Worm (Caenorhabditis elegans): ENCODE results near the gene C28A5.2.

DNA sequence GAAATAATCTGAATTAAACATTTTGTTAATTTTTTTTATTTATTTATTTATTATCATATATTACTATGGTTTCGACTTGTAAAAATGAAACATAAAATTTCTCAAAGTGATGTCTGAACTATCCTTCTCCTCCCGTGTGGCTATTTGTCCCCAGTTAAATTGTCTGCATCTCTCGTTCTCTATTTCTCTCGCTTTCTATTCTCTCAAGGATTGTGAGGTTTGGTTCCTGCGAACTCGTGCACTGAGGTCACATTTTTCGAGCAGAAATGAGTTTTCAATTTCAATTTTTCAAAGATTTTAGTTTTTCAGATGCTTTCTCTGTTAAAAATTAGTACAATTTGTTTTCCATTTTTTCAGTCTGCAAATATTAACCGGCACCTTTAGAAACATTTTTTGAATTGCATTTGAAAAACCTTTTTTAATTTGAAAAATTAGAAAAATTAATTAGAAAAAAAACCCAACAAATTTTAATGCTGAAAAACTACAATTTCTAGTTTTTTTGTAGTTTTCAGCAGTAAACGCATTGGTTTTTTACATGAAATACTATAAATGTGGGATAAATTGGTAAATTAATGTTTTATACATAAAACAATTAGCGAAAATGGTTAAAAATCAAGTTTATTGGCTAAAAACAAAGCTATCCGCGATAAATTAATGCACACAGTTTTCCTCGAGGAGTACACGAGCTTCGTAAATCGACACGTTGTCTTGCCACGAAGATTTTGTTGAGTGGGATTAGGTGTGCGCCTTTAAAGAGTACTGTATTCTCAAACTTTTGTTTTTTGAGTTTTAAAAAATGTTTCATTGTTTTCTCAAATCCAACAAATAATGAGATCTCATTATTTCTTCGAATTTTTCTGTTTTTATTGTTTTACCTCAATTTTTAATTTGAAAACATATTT, 27.0 kb downstream of the C28A5.2 start:
- TF ChIP-seq cog-1 (tag; optimal IDR thresholded peaks at IDR 0.05): no peak
- TF ChIP-seq tab-1 (GFP tag; IDR thresholded peaks at IDR 0.05): no peak
- no peak for TF ChIP-seq flt-1 (GFP tag; IDR thresholded peaks at IDR 0.05)
- TF ChIP-seq ztf-23 (GFP tag; IDR thresholded peaks at IDR 0.05): no peak
- no peak for TF ChIP-seq ref-1 (GFP tag; conservative IDR thresholded peaks at IDR 0.05)
- TF ChIP-seq ztf-29 (GFP tag; IDR thresholded peaks at IDR 0.05): no peak
- no peak for TF ChIP-seq klf-2 (GFP tag; conservative IDR thresholded peaks at IDR 0.05)

Data from whole organism, midembryonic.